Fruit fly (Drosophila melanogaster): Measurements from ENCODE around the gene pum.
A peak's percentile ranks its signal among the peaks of the same experiment; 100 is the strongest.

Gene pum

dm6 chr3R:9054442-9055118, 182.9 kb downstream of the pum start (continued):
- no peak for TF ChIP-seq CG7786 (GFP tag; optimal IDR thresholded peaks at IDR 0.05)
- TF ChIP-seq CG12236 (GFP tag; optimal IDR thresholded peaks at IDR 0.05), result no peak
- peak; percentile 56 for TF ChIP-seq Ssrp (tag; optimal IDR thresholded peaks at IDR 0.05)
- TF ChIP-seq her (GFP tag; optimal IDR thresholded peaks at IDR 0.05), result no peak
- TF ChIP-seq CG18599 (GFP tag; optimal IDR thresholded peaks at IDR 0.05), result peak; percentile 89
- TF ChIP-seq HHEX (GFP tag; optimal IDR thresholded peaks at IDR 0.05), result peak; percentile 80
- TF ChIP-seq CG6791 (GFP tag; IDR thresholded peaks at IDR 0.05; ENCODE audit: partially characterized antibody), result no peak
- TF ChIP-seq gro (GFP tag; optimal IDR thresholded peaks at IDR 0.05), result no peak
- peak; percentile 44 for TF ChIP-seq salm (tag; optimal IDR thresholded peaks at IDR 0.05)
- peak; percentile 64 for TF ChIP-seq CG34376 (GFP tag; optimal IDR thresholded peaks at IDR 0.05)
- no peak for TF ChIP-seq Hr39 (optimal IDR thresholded peaks at IDR 0.05)
- no peak for TF ChIP-seq CG1024 (GFP tag; IDR thresholded peaks at IDR 0.05)
- no peak for TF ChIP-seq CG8281 (tag; optimal IDR thresholded peaks at IDR 0.05)
- TF ChIP-seq zfh1 (GFP tag; IDR thresholded peaks at IDR 0.05), result no peak
- no peak for TF ChIP-seq CG34224 (GFP tag; IDR thresholded peaks at IDR 0.05; ENCODE audit: partially characterized antibody)
- TF ChIP-seq CG9437 (GFP tag; optimal IDR thresholded peaks at IDR 0.05), result no peak
- TF ChIP-seq C15 (GFP tag; IDR thresholded peaks at IDR 0.05), result no peak
- no peak for TF ChIP-seq Gsc (GFP tag; IDR thresholded peaks at IDR 0.05)
- no peak for TF ChIP-seq crc (GFP tag; optimal IDR thresholded peaks at IDR 0.05)
- peak in 1 of 2 experiments; percentile 42 for TF ChIP-seq crp (GFP tag; optimal IDR thresholded peaks at IDR 0.05)
- TF ChIP-seq run (tag; optimal IDR thresholded peaks at IDR 0.05), result no peak
- peak; percentile 78 for TF ChIP-seq CG2678 (tag; optimal IDR thresholded peaks at IDR 0.05)
- no peak for TF ChIP-seq pb (GFP tag; optimal IDR thresholded peaks at IDR 0.05)
- no peak for TF ChIP-seq sens (GFP tag)
- TF ChIP-seq Gug (GFP tag; IDR thresholded peaks at IDR 0.05), result peak; percentile 79
- peak; percentile 22 for TF ChIP-seq CG3163 (GFP tag; optimal IDR thresholded peaks at IDR 0.05)
- TF ChIP-seq pfk (GFP tag; optimal IDR thresholded peaks at IDR 0.05), result no peak
- peak; percentile 26 for TF ChIP-seq CG1832 (GFP tag; optimal IDR thresholded peaks at IDR 0.05)
- no peak for TF ChIP-seq eve (GFP tag; optimal IDR thresholded peaks at IDR 0.05)
- TF ChIP-seq Elba2 (GFP tag; optimal IDR thresholded peaks at IDR 0.05), result no peak
- TF ChIP-seq sob (GFP tag; IDR thresholded peaks at IDR 0.05), result no peak
- no peak for TF ChIP-seq mld (GFP tag; IDR thresholded peaks at IDR 0.05; ENCODE audit: partially characterized antibody)
- TF ChIP-seq CG3995 (GFP tag; optimal IDR thresholded peaks at IDR 0.05), result no peak
- TF ChIP-seq ken (GFP tag; IDR thresholded peaks at IDR 0.05), result no peak
- peak; percentile 87 for TF ChIP-seq Fer3 (tag; optimal IDR thresholded peaks at IDR 0.05)
- no peak for TF ChIP-seq CG33213 (GFP tag; optimal IDR thresholded peaks at IDR 0.05)
- TF ChIP-seq repo (GFP tag; optimal IDR thresholded peaks at IDR 0.05), result no peak
- peak; percentile 40 for TF ChIP-seq CG2875 (GFP tag; optimal IDR thresholded peaks at IDR 0.05)
- TF ChIP-seq B-H2 (GFP tag; optimal IDR thresholded peaks at IDR 0.05), result no peak
- no peak for TF ChIP-seq otp (GFP tag; IDR thresholded peaks at IDR 0.05)
- peak in 1 of 2 experiments; percentile 77 for TF ChIP-seq Pdp1 (GFP tag; optimal IDR thresholded peaks at IDR 0.05)
- TF ChIP-seq CG13424 (tag; optimal IDR thresholded peaks at IDR 0.05), result peak; percentile 75
- peak in 1 of 2 experiments; percentile 51 for TF ChIP-seq tll (GFP tag; optimal IDR thresholded peaks at IDR 0.05)
- no peak for TF ChIP-seq chinmo (GFP tag; IDR thresholded peaks at IDR 0.05; ENCODE audit: partially characterized antibody)
- no peak for TF ChIP-seq yki (optimal IDR thresholded peaks at IDR 0.05)
- peak; percentile 36 for TF ChIP-seq trh (GFP tag; optimal IDR thresholded peaks at IDR 0.05)
- TF ChIP-seq Antp (GFP tag; optimal IDR thresholded peaks at IDR 0.05), result no peak
- TF ChIP-seq esg (GFP tag; conservative IDR thresholded peaks at IDR 0.05), result no peak
- TF ChIP-seq bigmax (GFP tag; optimal IDR thresholded peaks at IDR 0.05), result no peak
- peak; percentile 21 for TF ChIP-seq Hand (GFP tag; optimal IDR thresholded peaks at IDR 0.05)
